Worm (Caenorhabditis elegans) whole organism, young adult: ENCODE measurements around the gene ZK1010.10.

ENCODE experiments used
- B0019.2 ChIP-seq: fragments of 200-800 bp; sonication (Bioruptor generic); conservative IDR thresholded peaks from 2 replicates; pipeline ENCODE4 v1.3.6; 2022; ENCODE audit warnings: missing genetic modification reagents, missing genetic modification characterization, missing compliant biosample characterization
- B0261.1 ChIP-seq: sonication (generic microtip); optimal IDR thresholded peaks from 2 replicates; lab custom pipeline; 2016; ENCODE audit warnings: mild to moderate bottlenecking, missing genetic modification characterization, moderate library complexity, missing compliant biosample characterization
- C06A6.2 ChIP-seq: fragments of 200-800 bp; sonication (Bioruptor generic); conservative IDR thresholded peaks from 2 replicates; pipeline ENCODE4 v1.3.6; 2022; ENCODE audit warnings: missing genetic modification characterization, missing compliant biosample characterization
- F10E7.11 ChIP-seq: sonication (generic microtip); optimal IDR thresholded peaks from 2 replicates; lab custom pipeline; 2017; ENCODE audit warnings: mild to moderate bottlenecking, missing genetic modification characterization, moderate library complexity, missing compliant biosample characterization
- F33H1.4 ChIP-seq: fragments of 200-800 bp; sonication (Bioruptor generic); IDR thresholded peaks from 2 replicates; pipeline ENCODE4 v1.3.6; 2022; ENCODE audit warnings: missing genetic modification reagents, missing genetic modification characterization, missing compliant biosample characterization
- F57A8.1 ChIP-seq: fragments of 200-800 bp; sonication (Bioruptor generic); optimal IDR thresholded peaks from 2 replicates; lab custom pipeline; 2018; ENCODE audit warnings: mild to moderate bottlenecking, missing genetic modification characterization, moderate library complexity, missing compliant biosample characterization
- F57C9.4 ChIP-seq: sonication (generic microtip); optimal IDR thresholded peaks from 2 replicates; lab custom pipeline; 2017; ENCODE audit warnings: mild to moderate bottlenecking, missing genetic modification characterization, missing compliant biosample characterization
- K11D2.4 ChIP-seq: fragments of 200-800 bp; sonication (Bioruptor generic); IDR thresholded peaks from 2 replicates; pipeline ENCODE4 v1.3.6; 2022; ENCODE audit warnings: missing genetic modification reagents, missing genetic modification characterization, missing compliant biosample characterization
- ZK185.1 ChIP-seq: sonication (generic microtip); optimal IDR thresholded peaks from 2 replicates; lab custom pipeline; 2016; ENCODE audit warnings: mild to moderate bottlenecking, missing genetic modification characterization, missing compliant biosample characterization; ENCODE audit not compliant: poor library complexity, severe bottlenecking
- akir-1 ChIP-seq: fragments of 200-800 bp; sonication (Bioruptor generic); optimal IDR thresholded peaks from 2 replicates; lab custom pipeline; 2018; ENCODE audit warnings: mild to moderate bottlenecking, missing genetic modification characterization, moderate library complexity, missing compliant biosample characterization
- aptf-3 ChIP-seq: fragments of 200-800 bp; sonication (Bioruptor generic); IDR thresholded peaks from 2 replicates; pipeline ENCODE4 v1.3.6; 2022; ENCODE audit warnings: missing genetic modification characterization, missing compliant biosample characterization
- athp-1 ChIP-seq: sonication (generic microtip); optimal IDR thresholded peaks from 2 replicates; lab custom pipeline; 2017; ENCODE audit warnings: mild to moderate bottlenecking, missing genetic modification characterization, missing compliant biosample characterization
- bed-2 ChIP-seq: fragments of 200-800 bp; sonication (Bioruptor generic); IDR thresholded peaks from 2 replicates; pipeline ENCODE4 v1.3.6; 2022; ENCODE audit warnings: missing genetic modification reagents, missing genetic modification characterization, missing compliant biosample characterization
- cebp-2 ChIP-seq: fragments of 200-800 bp; sonication (Bioruptor generic); IDR thresholded peaks from 2 replicates; pipeline ENCODE4 v1.3.6; 2022; ENCODE audit warnings: missing genetic modification characterization, missing compliant biosample characterization
- ceh-58 ChIP-seq: fragments of 200-800 bp; sonication (Bioruptor generic); IDR thresholded peaks from 2 replicates; pipeline ENCODE4 v1.3.6; 2022; ENCODE audit warnings: missing genetic modification characterization, missing compliant biosample characterization
- dox-1 ChIP-seq: fragments of 200-800 bp; sonication (Bioruptor generic); IDR thresholded peaks from 2 replicates; pipeline ENCODE4 v1.3.6; 2022; ENCODE audit warnings: missing genetic modification reagents, missing genetic modification characterization, missing compliant biosample characterization
- dpl-1 ChIP-seq: fragments of 150-350 bp; optimal IDR thresholded peaks from 2 replicates; lab custom pipeline; 2014; ENCODE audit warnings: missing biosample characterization, missing genetic modification reagents, missing genetic modification characterization
- egrh-3 ChIP-seq: fragments of 200-800 bp; sonication (Bioruptor generic); IDR thresholded peaks from 2 replicates; pipeline ENCODE4 v1.3.6; 2022; ENCODE audit warnings: missing genetic modification reagents, missing genetic modification characterization, missing compliant biosample characterization
- ets-4 ChIP-seq: fragments of 200-800 bp; sonication (Bioruptor generic); optimal IDR thresholded peaks from 2 replicates; lab custom pipeline; 2018; ENCODE audit warnings: mild to moderate bottlenecking, missing genetic modification characterization, missing compliant biosample characterization
- hmg-1.2 ChIP-seq: fragments of 200-800 bp; sonication (Bioruptor generic); IDR thresholded peaks from 2 replicates; pipeline ENCODE4 v1.3.6; 2022; ENCODE audit warnings: missing genetic modification reagents, missing genetic modification characterization, missing compliant biosample characterization
- hmg-20 ChIP-seq: fragments of 200-800 bp; sonication (Bioruptor generic); IDR thresholded peaks from 2 replicates; pipeline ENCODE4 v1.3.6; 2022; ENCODE audit warnings: missing genetic modification reagents, missing genetic modification characterization, missing compliant biosample characterization
- hsf-1 ChIP-seq: fragments of 200-800 bp; sonication (Bioruptor generic); IDR thresholded peaks from 2 replicates; pipeline ENCODE4 v1.3.6; 2022; ENCODE audit warnings: missing genetic modification reagents, missing genetic modification characterization, missing compliant biosample characterization
- lag-1 ChIP-seq: fragments of 200-800 bp; sonication (Bioruptor generic); IDR thresholded peaks from 2 replicates; pipeline ENCODE4 v1.3.6; 2022; ENCODE audit warnings: missing genetic modification reagents, missing genetic modification characterization, missing compliant biosample characterization
- let-526 ChIP-seq: fragments of 200-800 bp; sonication (Bioruptor generic); IDR thresholded peaks from 2 replicates; pipeline ENCODE4 v1.3.6; 2022; ENCODE audit warnings: missing genetic modification reagents, missing genetic modification characterization, missing compliant biosample characterization
- lin-40 ChIP-seq: sonication (generic microtip); optimal IDR thresholded peaks from 2 replicates; lab custom pipeline; 2016; ENCODE audit warnings: missing genetic modification characterization, mild to moderate bottlenecking, missing compliant biosample characterization, missing genotype, missing genetic modification reagents
- lin-54 ChIP-seq: fragments of 200-800 bp; sonication (Bioruptor generic); optimal IDR thresholded peaks from 2 replicates; lab custom pipeline; 2018; ENCODE audit warnings: mild to moderate bottlenecking, missing genetic modification characterization, missing compliant biosample characterization
- lir-1 ChIP-seq: fragments of 200-800 bp; sonication (Bioruptor generic); conservative IDR thresholded peaks from 2 replicates; pipeline ENCODE4 v1.3.6; 2022; ENCODE audit warnings: missing genetic modification reagents, missing genetic modification characterization, missing compliant biosample characterization
- lsl-1 ChIP-seq: fragments of 200-800 bp; sonication (Bioruptor generic); optimal IDR thresholded peaks from 2 replicates; lab custom pipeline; 2018; ENCODE audit warnings: mild to moderate bottlenecking, missing genetic modification characterization, moderate library complexity, missing compliant biosample characterization
- lsy-27 ChIP-seq: sonication (generic microtip); optimal IDR thresholded peaks from 2 replicates; lab custom pipeline; 2017; ENCODE audit warnings: missing genetic modification characterization, mild to moderate bottlenecking, missing compliant biosample characterization, antibody characterized with exemption, missing genotype, borderline replicate concordance; ENCODE audit not compliant: insufficient read depth
- madf-10 ChIP-seq: sonication (generic microtip); optimal IDR thresholded peaks from 2 replicates; lab custom pipeline; 2016; ENCODE audit warnings: mild to moderate bottlenecking, missing genetic modification characterization, missing compliant biosample characterization
- madf-6 ChIP-seq: fragments of 200-800 bp; sonication (Bioruptor generic); IDR thresholded peaks from 2 replicates; pipeline ENCODE4 v1.3.6; 2022; ENCODE audit warnings: missing genetic modification reagents, missing genetic modification characterization, missing compliant biosample characterization
- madf-8 ChIP-seq: fragments of 200-800 bp; sonication (Bioruptor generic); conservative IDR thresholded peaks from 2 replicates; pipeline ENCODE4 v1.3.6; 2022; ENCODE audit warnings: missing genetic modification reagents, missing genetic modification characterization, missing compliant biosample characterization
- mel-28 ChIP-seq: sonication (generic microtip); optimal IDR thresholded peaks from 2 replicates; lab custom pipeline; 2016; ENCODE audit warnings: borderline replicate concordance, mild to moderate bottlenecking, missing genetic modification characterization, missing compliant biosample characterization
- nfya-2 ChIP-seq: fragments of 200-800 bp; sonication (Bioruptor generic); IDR thresholded peaks from 2 replicates; pipeline ENCODE4 v1.3.6; 2022; ENCODE audit warnings: missing genetic modification reagents, missing genetic modification characterization, missing compliant biosample characterization
- nhr-27 ChIP-seq: fragments of 200-800 bp; sonication (Bioruptor generic); optimal IDR thresholded peaks from 2 replicates; lab custom pipeline; 2018; ENCODE audit warnings: mild to moderate bottlenecking, missing genetic modification characterization, moderate library complexity, missing compliant biosample characterization
- rcor-1 ChIP-seq: fragments of 200-800 bp; sonication (Bioruptor generic); IDR thresholded peaks from 2 replicates; pipeline ENCODE4 v1.3.6; 2022; ENCODE audit warnings: missing genetic modification reagents, missing genetic modification characterization, missing compliant biosample characterization
- repo-1 ChIP-seq: sonication (generic microtip); optimal IDR thresholded peaks from 2 replicates; lab custom pipeline; 2017; ENCODE audit warnings: mild to moderate bottlenecking, missing genetic modification characterization, missing compliant biosample characterization
- sdz-38 ChIP-seq: sonication (generic microtip); optimal IDR thresholded peaks from 2 replicates; lab custom pipeline; 2016; ENCODE audit warnings: missing genotype, missing genetic modification characterization, missing compliant biosample characterization
- snpc-1.3 ChIP-seq: sonication (generic microtip); optimal IDR thresholded peaks from 2 replicates; lab custom pipeline; 2017; ENCODE audit warnings: missing genetic modification characterization, mild to moderate bottlenecking, missing compliant biosample characterization, antibody characterized with exemption, moderate library complexity, missing genotype, missing genetic modification reagents; ENCODE audit not compliant: insufficient read depth
- snpc-3.4 ChIP-seq: sonication (generic microtip); optimal IDR thresholded peaks from 2 replicates; lab custom pipeline; 2017; ENCODE audit warnings: missing genetic modification characterization, mild to moderate bottlenecking, missing compliant biosample characterization, antibody characterized with exemption, moderate library complexity, missing genotype, missing genetic modification reagents
- snpc-4 ChIP-seq, 5 experiments: fragments of 150-350 bp in 1 of 5; sonication (generic microtip) in 4 of 5; optimal IDR thresholded peaks; 2 replicates each; lab custom pipeline; 2014 to 2018; ENCODE audit warnings: missing genetic modification characterization in 5 of 5, missing biosample characterization in 3 of 5, antibody characterized with exemption in 2 of 5, mild to moderate bottlenecking in 2 of 5, missing compliant biosample characterization in 2 of 5, missing genotype in 2 of 5, moderate library complexity in 2 of 5, missing genetic modification reagents in 1 of 5
- sptf-2 ChIP-seq: fragments of 200-800 bp; sonication (Bioruptor generic); optimal IDR thresholded peaks from 2 replicates; lab custom pipeline; 2018; ENCODE audit warnings: mild to moderate bottlenecking, missing genetic modification characterization, missing compliant biosample characterization
- xnd-1 ChIP-seq: sonication (generic microtip); optimal IDR thresholded peaks from 2 replicates; lab custom pipeline; 2016; ENCODE audit warnings: missing genotype, missing genetic modification reagents, missing genetic modification characterization, missing compliant biosample characterization
- zfh-2 ChIP-seq: fragments of 200-800 bp; sonication (Bioruptor generic); conservative IDR thresholded peaks from 2 replicates; pipeline ENCODE4 v1.3.6; 2022; ENCODE audit warnings: missing genetic modification reagents, missing genetic modification characterization, missing compliant biosample characterization
- ztf-18 ChIP-seq: sonication (generic microtip); optimal IDR thresholded peaks from 2 replicates; lab custom pipeline; 2016; ENCODE audit warnings: missing genotype, mild to moderate bottlenecking, missing genetic modification characterization, missing compliant biosample characterization
- ztf-3 ChIP-seq: fragments of 200-800 bp; sonication (Bioruptor generic); optimal IDR thresholded peaks from 2 replicates; lab custom pipeline; 2018; ENCODE audit warnings: mild to moderate bottlenecking, missing genetic modification characterization, missing compliant biosample characterization

Gene ZK1010.10

DNA sequence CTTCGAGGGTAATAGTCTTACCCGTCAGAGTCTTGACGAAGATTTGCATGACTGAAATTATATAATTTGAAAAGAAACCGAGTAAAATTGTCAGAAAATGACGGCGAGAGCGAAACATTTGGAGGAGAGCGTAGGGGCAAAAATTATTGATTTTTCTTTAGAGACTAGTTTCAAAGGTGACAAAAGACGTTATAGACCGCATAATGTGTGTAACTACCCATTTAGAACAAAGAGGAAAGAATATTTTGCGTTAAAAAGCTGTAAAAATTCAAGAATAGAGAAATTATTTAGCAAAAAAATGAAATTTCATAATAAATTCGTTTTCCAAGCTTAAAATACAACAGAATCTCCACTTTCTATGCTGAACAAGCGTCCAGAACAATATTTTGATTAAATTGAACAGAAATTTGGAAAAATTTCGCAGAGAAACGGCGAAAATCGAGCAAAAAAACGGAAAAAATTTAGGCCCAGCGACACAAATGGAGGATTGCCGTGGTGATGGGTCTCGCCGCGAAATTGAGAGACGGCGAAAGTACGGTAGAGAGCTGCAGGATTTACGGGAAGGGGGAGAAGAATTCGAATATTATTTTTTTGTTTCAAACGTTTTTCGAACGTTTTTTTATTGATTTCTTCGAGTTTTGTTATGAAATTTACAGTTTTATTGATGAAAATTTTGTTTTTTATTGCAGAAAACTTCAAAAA lies 23.6 kb upstream of the ZK1010.10 start, which contains the start of the genes ubq-2 and frg-1:
Gene ubq-2, minus strand, starts transcription at position 51 of the 702 bp plus-strand sequence.
Gene frg-1, plus strand, starts transcription at position 690 of the 702 bp plus-strand sequence.
- peak; percentile 77 for TF ChIP-seq K11D2.4 (GFP tag; lab: Robert Waterston, UW)
- peak; percentile 65 for TF ChIP-seq dpl-1 (GFP tag; lab: Kevin White, UChicago)
- no peak for TF ChIP-seq C06A6.2
- TF ChIP-seq let-526: 0 out of 2 replicates have a peak, but pooled peaks have one; percentile 60
- TF ChIP-seq sptf-2 (GFP tag; lab: Kevin White, UChicago): no peak
- TF ChIP-seq hmg-20 (GFP tag; lab: Robert Waterston, UW): peak; percentile 46; the same call in 1 of the 2 replicates
- TF ChIP-seq dox-1 (GFP tag; lab: Robert Waterston, UW): peak; percentile 89
- no peak for TF ChIP-seq F57A8.1 (GFP tag; lab: Kevin White, UChicago)
- TF ChIP-seq ztf-18 (tag; lab: Kevin White, UChicago): no peak
- TF ChIP-seq madf-6 (GFP tag; lab: Robert Waterston, UW): peak; percentile 92
- TF ChIP-seq bed-2 (GFP tag; lab: Robert Waterston, UW): no peak
- TF ChIP-seq zfh-2 (GFP tag; lab: Robert Waterston, UW): no peak
- TF ChIP-seq F10E7.11 (tag; lab: Kevin White, UChicago): no peak
- peak; percentile 69 for TF ChIP-seq madf-8 (GFP tag; lab: Robert Waterston, UW)
- no peak for TF ChIP-seq sdz-38 (tag; lab: Kevin White, UChicago)
- peak; percentile 64 for TF ChIP-seq xnd-1 (tag; lab: Kevin White, UChicago)
- TF ChIP-seq F57C9.4 (tag; lab: Kevin White, UChicago): no peak
- no peak for TF ChIP-seq nfya-2 (GFP tag; lab: Robert Waterston, UW)
- no peak for TF ChIP-seq akir-1 (GFP tag; lab: Kevin White, UChicago)
- no peak for TF ChIP-seq aptf-3 (GFP tag; lab: Robert Waterston, UW)
- peak; percentile 32 for TF ChIP-seq snpc-3.4
- no peak for TF ChIP-seq lag-1 (GFP tag; lab: Robert Waterston, UW)
- TF ChIP-seq hsf-1 (GFP tag; lab: Robert Waterston, UW): no peak
- peak; percentile 49 for TF ChIP-seq snpc-1.3 (tag; lab: Kevin White, UChicago)
- peak; percentile 89 for TF ChIP-seq lin-54 (GFP tag; lab: Kevin White, UChicago)
- no peak for TF ChIP-seq ets-4 (GFP tag; lab: Kevin White, UChicago)
- no peak for TF ChIP-seq cebp-2 (GFP tag; lab: Robert Waterston, UW)
- TF ChIP-seq lir-1 (GFP tag; lab: Robert Waterston, UW): peak; percentile 43; the same call in 1 of the 2 replicates
- TF ChIP-seq ZK185.1 (tag; lab: Kevin White, UChicago): no peak
- peak; percentile 96 for TF ChIP-seq lsl-1 (GFP tag; lab: Kevin White, UChicago)
- TF ChIP-seq hmg-1.2: peak; percentile 43
- TF ChIP-seq F33H1.4 (GFP tag; lab: Robert Waterston, UW): peak; percentile 98
- peak; percentile 58; the same call in 1 of the 2 replicates for TF ChIP-seq egrh-3 (GFP tag; lab: Robert Waterston, UW)
- no peak for TF ChIP-seq mel-28 (tag; lab: Kevin White, UChicago)
- TF ChIP-seq snpc-4 (GFP tag; optimal IDR thresholded peaks at IDR 0.05; lab: Kevin White, UChicago): peak; percentile 35
- TF ChIP-seq snpc-4 (tag; optimal IDR thresholded peaks at IDR 0.05; lab: Kevin White, UChicago): peak; percentile 3 to 56 (median 41)
- peak; percentile 37 for TF ChIP-seq madf-10 (tag; lab: Kevin White, UChicago)
- TF ChIP-seq ztf-3 (GFP tag; lab: Kevin White, UChicago): no peak
- TF ChIP-seq B0019.2 (GFP tag; lab: Robert Waterston, UW): no peak; the same call in none of the 2 replicates
- TF ChIP-seq rcor-1 (GFP tag; lab: Robert Waterston, UW): peak; percentile 80
- no peak for TF ChIP-seq B0261.1 (tag; lab: Kevin White, UChicago)
- peak; percentile 30 for TF ChIP-seq athp-1 (tag; lab: Kevin White, UChicago)
- no peak for TF ChIP-seq nhr-27 (tag; lab: Kevin White, UChicago)
- no peak for TF ChIP-seq repo-1 (tag; lab: Kevin White, UChicago)
- TF ChIP-seq lsy-27 (tag; lab: Kevin White, UChicago): no peak
- peak; percentile 84 for TF ChIP-seq lin-40 (tag; lab: Kevin White, UChicago)
- no peak for TF ChIP-seq ceh-58 (GFP tag; lab: Robert Waterston, UW)
